Fruit fly (Drosophila melanogaster) whole organism, wandering third instar larva: ENCODE measurements around the gene CG33285.
A peak's percentile ranks its signal among the peaks of the same experiment; 100 is the strongest.

Experiments used
- CG32264 ChIP-seq: fragments of 200-800 bp; sonication (Bioruptor generic); optimal IDR thresholded peaks from 2 replicates; lab custom pipeline; 2016; ENCODE audit warnings: missing biosample characterization, missing genetic modification characterization
- CrebA ChIP-seq: fragments of 200-800 bp; sonication (Bioruptor generic); optimal IDR thresholded peaks from 2 replicates; lab custom pipeline; 2016; ENCODE audit warnings: missing biosample characterization, mild to moderate bottlenecking, missing genetic modification characterization, borderline replicate concordance
- Dfd ChIP-seq: fragments of >200 bp; optimal IDR thresholded peaks from 2 replicates; lab custom pipeline; 2017; ENCODE audit warnings: missing biosample characterization, missing genetic modification characterization
- HLH106 ChIP-seq: fragments of 200-800 bp; optimal IDR thresholded peaks from 3 replicates; lab custom pipeline; 2019; ENCODE audit warnings: missing biosample characterization, mild to moderate bottlenecking, missing genetic modification characterization, moderate library complexity
- Hr78 ChIP-seq: fragments of >200 bp; optimal IDR thresholded peaks from 2 replicates; lab custom pipeline; 2017; ENCODE audit warnings: missing biosample characterization, missing genetic modification characterization
- Jra ChIP-seq: sonication (Bioruptor generic); optimal IDR thresholded peaks from 2 replicates; lab custom pipeline; 2016; ENCODE audit warnings: missing biosample characterization, missing genetic modification characterization
- Myc ChIP-seq: fragments of >200 bp; optimal IDR thresholded peaks from 2 replicates; lab custom pipeline; 2017
- N ChIP-seq: fragments of >200 bp; optimal IDR thresholded peaks from 2 replicates; lab custom pipeline; 2018; ENCODE audit warnings: missing biosample characterization, missing external identifiers, missing genetic modification characterization
- Rel ChIP-seq, 2 experiments: fragments of 200-800 bp; sonication (Bioruptor generic) in 1 of 2; optimal IDR thresholded peaks; 2 replicates in 1 of 2; 3 replicates in 1 of 2; lab custom pipeline; 2016 to 2019; ENCODE audit warnings: mild to moderate bottlenecking in 2 of 2, missing biosample characterization in 2 of 2, missing genetic modification characterization in 2 of 2, moderate library complexity in 1 of 2
- Sp1 ChIP-seq: fragments of 200-800 bp; sonication (Bioruptor generic); optimal IDR thresholded peaks from 3 replicates; lab custom pipeline; 2019; ENCODE audit warnings: missing biosample characterization, mild to moderate bottlenecking, missing genetic modification characterization, moderate library complexity
- br ChIP-seq: fragments of 200-800 bp; sonication (Bioruptor generic); optimal IDR thresholded peaks from 2 replicates; lab custom pipeline; 2016; ENCODE audit warnings: missing biosample characterization, missing genetic modification characterization
- brk ChIP-seq: fragments of 200-800 bp; sonication (Bioruptor generic); optimal IDR thresholded peaks from 2 replicates; lab custom pipeline; 2016; ENCODE audit warnings: missing biosample characterization, mild to moderate bottlenecking, missing genetic modification characterization
- dl ChIP-seq, 2 experiments: fragments of 175-275, 200-275 bp in 1 of 2; fragments of 200-275 bp in 1 of 2; sonication (Bioruptor generic); optimal IDR thresholded peaks; lab custom pipeline; 2018; ENCODE audit warnings: mild to moderate bottlenecking in 2 of 2, missing biosample characterization in 2 of 2, missing genetic modification characterization in 2 of 2, moderate library complexity in 2 of 2; ENCODE audit not compliant: partially characterized antibody in 2 of 2, insufficient read depth in 1 of 2
- dsf ChIP-seq: sonication (Bioruptor generic); optimal IDR thresholded peaks from 2 replicates; lab custom pipeline; 2016; ENCODE audit warnings: missing biosample characterization, missing genetic modification characterization, borderline replicate concordance
- lola ChIP-seq: fragments of >200 bp; optimal IDR thresholded peaks from 2 replicates; lab custom pipeline; 2017; ENCODE audit warnings: missing biosample characterization, missing genetic modification characterization
- rgr ChIP-seq: fragments of 200-800 bp; sonication (Bioruptor generic); optimal IDR thresholded peaks from 3 replicates; lab custom pipeline; 2016; ENCODE audit warnings: missing biosample characterization, mild to moderate bottlenecking, missing genetic modification characterization
- tai ChIP-seq: sonication (Bioruptor generic); optimal IDR thresholded peaks from 2 replicates; lab custom pipeline; 2016; ENCODE audit warnings: missing biosample characterization, missing genetic modification characterization

CG33285 gene

DNA sequence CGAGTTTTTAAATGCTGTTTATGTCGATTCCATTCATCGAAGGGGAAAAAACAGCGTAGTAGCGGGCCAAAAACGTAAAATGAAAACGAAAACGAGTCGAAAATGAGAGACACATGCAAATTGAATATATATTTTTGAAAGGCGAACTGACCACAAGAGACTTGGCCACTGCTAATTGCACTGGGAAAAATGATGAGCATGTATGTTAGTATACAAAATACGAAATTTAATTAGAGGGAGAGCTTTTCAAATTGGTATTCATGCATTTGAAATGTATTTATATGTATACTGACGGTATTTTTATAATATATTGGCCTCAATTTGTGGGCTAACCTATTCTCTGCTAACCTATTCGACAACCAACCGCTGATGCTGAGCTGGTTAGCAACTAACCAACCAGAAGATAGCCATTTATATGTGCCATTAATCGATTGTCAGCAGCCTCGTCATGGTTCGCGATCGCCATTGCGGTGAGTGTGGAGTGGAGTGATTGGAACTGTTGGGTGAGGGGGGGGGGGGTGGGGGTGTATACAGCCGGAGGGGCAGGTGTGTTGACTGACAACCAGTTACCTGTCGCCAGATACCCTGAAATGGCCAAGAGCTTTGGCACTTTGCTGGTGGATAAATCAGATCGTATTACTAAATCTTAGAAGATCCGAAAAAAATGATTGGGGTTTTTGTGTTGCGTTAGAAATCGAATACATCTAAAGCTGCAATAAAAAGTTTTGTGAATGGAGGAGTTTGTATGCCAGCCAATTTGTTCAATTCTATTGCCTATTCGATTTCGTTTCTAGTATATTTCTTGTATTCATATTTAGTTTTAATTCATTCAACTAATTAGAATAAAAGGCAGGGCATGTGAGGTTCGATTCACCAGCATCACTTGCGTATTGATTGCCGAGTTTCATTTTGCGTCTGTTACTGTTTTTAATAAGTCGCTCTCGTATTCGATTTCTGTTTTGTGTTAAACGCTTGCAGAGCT lies 46.5 kb downstream of the CG33285 start (continued):
- no peak for TF ChIP-seq dsf (GFP tag; lab: Kevin White, UChicago)
- TF ChIP-seq br: peak; percentile 20
- TF ChIP-seq lola (GFP tag; lab: Kevin White, UChicago): no peak
- no peak for TF ChIP-seq CG32264 (GFP tag; lab: Kevin White, UChicago)
- no peak for TF ChIP-seq Rel (GFP tag; optimal IDR thresholded peaks at IDR 0.05; lab: Kevin White, UChicago)
- TF ChIP-seq Rel (tag; optimal IDR thresholded peaks at IDR 0.05; lab: Kevin White, UChicago): peak; percentile 8
- peak; percentile 19 for TF ChIP-seq rgr
- no peak for TF ChIP-seq brk (GFP tag; lab: Kevin White, UChicago)
- TF ChIP-seq Sp1 (GFP tag; lab: Kevin White, UChicago): peak; percentile 53
- TF ChIP-seq Myc (lab: Kevin White, UChicago): no peak
- no peak for TF ChIP-seq CrebA (GFP tag; lab: Kevin White, UChicago)
- no peak for TF ChIP-seq tai (GFP tag; lab: Kevin White, UChicago)
- TF ChIP-seq Jra (GFP tag; lab: Kevin White, UChicago): no peak
- peak; percentile 48 for TF ChIP-seq HLH106
- TF ChIP-seq Hr78 (GFP tag; lab: Kevin White, UChicago): no peak
- TF ChIP-seq N: no peak
- TF ChIP-seq dl (GFP tag; optimal IDR thresholded peaks at IDR 0.05; lab: Kevin White, UChicago; ENCODE audit: insufficient read depth in 1 of 2, partially characterized antibody in 2 of 2): no peak

DNA sequence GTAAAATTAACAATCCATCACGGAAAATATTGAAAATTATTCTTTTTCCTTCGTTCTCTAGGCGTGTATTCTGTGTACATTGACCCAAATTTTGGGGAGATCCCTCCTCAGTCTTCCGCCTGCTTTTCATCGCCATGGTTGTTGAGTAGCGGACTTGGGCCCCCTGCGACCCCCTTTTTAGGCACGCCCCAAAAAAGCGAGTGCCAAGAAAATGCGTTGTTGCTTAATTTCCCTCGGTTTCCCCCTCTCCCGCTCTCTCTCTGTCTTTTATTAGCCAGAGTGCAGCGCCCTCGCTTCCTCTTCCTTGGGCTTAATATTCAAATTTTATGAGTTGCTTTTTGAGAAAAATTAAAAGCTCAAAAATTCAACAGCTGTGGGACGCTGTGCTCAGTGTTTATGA lies 48.0 kb downstream of the CG33285 start:
- TF ChIP-seq Rel (GFP tag; optimal IDR thresholded peaks at IDR 0.05; lab: Kevin White, UChicago) (no peak), Rel (tag; optimal IDR thresholded peaks at IDR 0.05; lab: Kevin White, UChicago) (peak; percentile 43), Dfd (GFP tag; lab: Kevin White, UChicago) (no peak)
